Worm (Caenorhabditis elegans) whole organism, L1 larva: Measurements from ENCODE around the gene hlh-25.

Source experiments
- blmp-1 ChIP-seq: fragments of 150-350 bp; optimal IDR thresholded peaks from 2 replicates; lab custom pipeline; 2014; ENCODE audit warnings: missing biosample characterization, missing genetic modification characterization
- ceh-63 ChIP-seq: fragments of 200-800 bp; sonication (Bioruptor generic); optimal IDR thresholded peaks from 2 replicates; lab custom pipeline; 2018; ENCODE audit warnings: mild to moderate bottlenecking, missing genetic modification characterization, missing compliant biosample characterization
- ceh-8 ChIP-seq: fragments of 200-800 bp; sonication (Bioruptor generic); optimal IDR thresholded peaks from 2 replicates; lab custom pipeline; 2018; ENCODE audit warnings: mild to moderate bottlenecking, missing genetic modification characterization, moderate library complexity, missing compliant biosample characterization
- dsc-1 ChIP-seq: sonication (generic microtip); optimal IDR thresholded peaks from 2 replicates; lab custom pipeline; 2016; ENCODE audit warnings: mild to moderate bottlenecking, missing genetic modification characterization, missing compliant biosample characterization
- efl-1 ChIP-seq, 4 experiments: fragments of 150-350 bp; optimal IDR thresholded peaks in 3 of 4; peaks in 1 of 4; 1 replicate in 1 of 4; 2 replicates in 3 of 4; lab custom pipeline; 2014; ENCODE audit warnings: missing biosample characterization in 2 of 4, missing genetic modification characterization in 2 of 4, missing genetic modification reagents in 2 of 4
- egl-13 ChIP-seq: sonication (generic microtip); optimal IDR thresholded peaks from 2 replicates; lab custom pipeline; 2016; ENCODE audit warnings: missing genotype, missing genetic modification reagents, missing genetic modification characterization, missing compliant biosample characterization
- egl-27 ChIP-seq, 2 experiments: fragments of 150-350 bp in 1 of 2; sonication (generic microtip); optimal IDR thresholded peaks; 3 replicates each; lab custom pipeline; 2017 to 2018; ENCODE audit warnings: missing biosample characterization in 2 of 2, missing genetic modification characterization in 2 of 2, missing genetic modification reagents in 2 of 2
- elt-2 ChIP-seq: sonication (generic microtip); optimal IDR thresholded peaks from 2 replicates; lab custom pipeline; 2016; ENCODE audit warnings: missing genetic modification characterization, mild to moderate bottlenecking, inconsistent platforms, missing compliant biosample characterization, missing genetic modification reagents
- elt-3 ChIP-seq, 6 experiments: fragments of 150-350 bp in 1 of 6; sonication (generic microtip); optimal IDR thresholded peaks; 2 replicates each; lab custom pipeline; 2017 to 2018; ENCODE audit warnings: missing biosample characterization in 6 of 6, missing genetic modification characterization in 6 of 6, inconsistent platforms in 1 of 6
- grh-1 ChIP-seq: fragments of 200-800 bp; sonication (Bioruptor generic); IDR thresholded peaks from 2 replicates; pipeline ENCODE4 v1.3.6; 2022; ENCODE audit warnings: missing genetic modification reagents, missing genetic modification characterization, missing compliant biosample characterization
- lin-13 ChIP-seq: fragments of 150-350 bp; optimal IDR thresholded peaks from 2 replicates; lab custom pipeline; 2014; ENCODE audit warnings: missing biosample characterization, missing genetic modification reagents, missing genetic modification characterization
- lin-14 ChIP-seq: fragments of 200-800 bp; sonication (Bioruptor generic); optimal IDR thresholded peaks from 2 replicates; lab custom pipeline; 2018; ENCODE audit warnings: mild to moderate bottlenecking, missing genetic modification characterization, moderate library complexity, missing compliant biosample characterization
- lin-35 ChIP-seq, 2 experiments: fragments of 150-350 bp; optimal IDR thresholded peaks; 2 replicates each; lab custom pipeline; 2014; ENCODE audit warnings: missing biosample characterization in 2 of 2, missing genetic modification characterization in 2 of 2, missing genetic modification reagents in 2 of 2
- lsy-2 ChIP-seq, 2 experiments: fragments of 150-350 bp; optimal IDR thresholded peaks; 2 replicates each; lab custom pipeline; 2014; ENCODE audit warnings: missing biosample characterization in 2 of 2, missing genetic modification characterization in 2 of 2
- mab-9 ChIP-seq: fragments of 200-800 bp; sonication (Bioruptor generic); IDR thresholded peaks from 2 replicates; pipeline ENCODE4 v1.3.6; 2022; ENCODE audit warnings: missing genetic modification reagents, missing genetic modification characterization, missing compliant biosample characterization
- mef-2 ChIP-seq: fragments of 150-350 bp; optimal IDR thresholded peaks from 2 replicates; lab custom pipeline; 2014; ENCODE audit warnings: missing biosample characterization, missing genetic modification characterization
- nhr-19 ChIP-seq: fragments of 200-800 bp; sonication (Bioruptor generic); conservative IDR thresholded peaks from 2 replicates; pipeline ENCODE4 v1.3.6; 2022; ENCODE audit warnings: missing genetic modification characterization, missing compliant biosample characterization
- nhr-20 ChIP-seq: sonication (generic microtip); optimal IDR thresholded peaks from 2 replicates; lab custom pipeline; 2016; ENCODE audit warnings: mild to moderate bottlenecking, missing genetic modification characterization, missing compliant biosample characterization
- nhr-28 ChIP-seq: fragments of 150-350 bp; optimal IDR thresholded peaks from 2 replicates; lab custom pipeline; 2014; ENCODE audit warnings: missing biosample characterization, missing genetic modification characterization
- nhr-47 ChIP-seq: sonication (generic microtip); optimal IDR thresholded peaks from 2 replicates; lab custom pipeline; 2016; ENCODE audit warnings: mild to moderate bottlenecking, missing genetic modification characterization, moderate library complexity, missing compliant biosample characterization
- nhr-71 ChIP-seq: sonication (generic microtip); optimal IDR thresholded peaks from 2 replicates; lab custom pipeline; 2016; ENCODE audit warnings: mild to moderate bottlenecking, missing genetic modification characterization, moderate library complexity, missing compliant biosample characterization
- nhr-76 ChIP-seq: sonication (generic microtip); optimal IDR thresholded peaks from 2 replicates; lab custom pipeline; 2017; ENCODE audit warnings: missing biosample characterization, missing genetic modification characterization
- nhr-77 ChIP-seq: fragments of 150-350 bp; optimal IDR thresholded peaks from 2 replicates; lab custom pipeline; 2014; ENCODE audit warnings: missing biosample characterization, missing genetic modification characterization
- nhr-85 ChIP-seq: sonication (generic microtip); peaks from one replicate; lab custom pipeline; 2016; ENCODE audit warnings: missing genetic modification characterization, inconsistent platforms, missing compliant biosample characterization
- nhr-90 ChIP-seq: sonication (generic microtip); optimal IDR thresholded peaks from 2 replicates; lab custom pipeline; 2016; ENCODE audit warnings: mild to moderate bottlenecking, missing genetic modification characterization, missing compliant biosample characterization; ENCODE audit not compliant: poor library complexity
- pqm-1 ChIP-seq: sonication (generic microtip); optimal IDR thresholded peaks from 3 replicates; lab custom pipeline; 2017; ENCODE audit warnings: missing biosample characterization, missing genetic modification characterization
- rnt-1 ChIP-seq: sonication (generic microtip); optimal IDR thresholded peaks from 2 replicates; lab custom pipeline; 2016; ENCODE audit warnings: mild to moderate bottlenecking, missing genetic modification characterization, moderate library complexity, missing compliant biosample characterization
- skn-1 ChIP-seq: fragments of 150-350 bp; optimal IDR thresholded peaks from 2 replicates; lab custom pipeline; 2014; ENCODE audit warnings: missing biosample characterization, missing genetic modification characterization
- snu-23 ChIP-seq: sonication (generic microtip); optimal IDR thresholded peaks from 2 replicates; lab custom pipeline; 2016; ENCODE audit warnings: missing genetic modification characterization, missing compliant biosample characterization
- sox-4 ChIP-seq: sonication (generic microtip); optimal IDR thresholded peaks from 2 replicates; lab custom pipeline; 2016; ENCODE audit warnings: missing genetic modification characterization, missing compliant biosample characterization
- sptf-1 ChIP-seq: fragments of 150-350 bp; optimal IDR thresholded peaks from 2 replicates; lab custom pipeline; 2014; ENCODE audit warnings: missing biosample characterization, missing genetic modification characterization
- swsn-7 ChIP-seq: sonication (generic microtip); optimal IDR thresholded peaks from 2 replicates; lab custom pipeline; 2016; ENCODE audit warnings: missing genetic modification characterization, missing compliant biosample characterization
- tbx-2 ChIP-seq: sonication (generic microtip); optimal IDR thresholded peaks from 2 replicates; lab custom pipeline; 2016; ENCODE audit warnings: missing genetic modification characterization, missing compliant biosample characterization
- tlp-1 ChIP-seq: fragments of 150-350 bp; optimal IDR thresholded peaks from 2 replicates; lab custom pipeline; 2014; ENCODE audit warnings: missing biosample characterization, missing genetic modification characterization
- unc-130 ChIP-seq: fragments of 150-350 bp; optimal IDR thresholded peaks from 2 replicates; lab custom pipeline; 2017; ENCODE audit warnings: missing biosample characterization, missing genetic modification characterization, inconsistent platforms
- unc-30 ChIP-seq: sonication (generic microtip); optimal IDR thresholded peaks from 2 replicates; lab custom pipeline; 2017; ENCODE audit warnings: missing biosample characterization, missing genetic modification characterization
- unc-86 ChIP-seq: sonication (generic microtip); optimal IDR thresholded peaks from 2 replicates; lab custom pipeline; 2016; ENCODE audit warnings: missing genetic modification characterization, missing compliant biosample characterization
- vab-15 ChIP-seq: sonication (generic microtip); optimal IDR thresholded peaks from 2 replicates; lab custom pipeline; 2017; ENCODE audit warnings: missing genotype, mild to moderate bottlenecking, missing genetic modification characterization, missing compliant biosample characterization
- zag-1 ChIP-seq: fragments of 150-350 bp; optimal IDR thresholded peaks from 2 replicates; lab custom pipeline; 2014; ENCODE audit warnings: missing biosample characterization, missing genetic modification characterization
- ztf-4 ChIP-seq: fragments of 150-350 bp; optimal IDR thresholded peaks from 2 replicates; lab custom pipeline; 2014; ENCODE audit warnings: missing biosample characterization, missing genetic modification characterization

hlh-25 gene

DNA sequence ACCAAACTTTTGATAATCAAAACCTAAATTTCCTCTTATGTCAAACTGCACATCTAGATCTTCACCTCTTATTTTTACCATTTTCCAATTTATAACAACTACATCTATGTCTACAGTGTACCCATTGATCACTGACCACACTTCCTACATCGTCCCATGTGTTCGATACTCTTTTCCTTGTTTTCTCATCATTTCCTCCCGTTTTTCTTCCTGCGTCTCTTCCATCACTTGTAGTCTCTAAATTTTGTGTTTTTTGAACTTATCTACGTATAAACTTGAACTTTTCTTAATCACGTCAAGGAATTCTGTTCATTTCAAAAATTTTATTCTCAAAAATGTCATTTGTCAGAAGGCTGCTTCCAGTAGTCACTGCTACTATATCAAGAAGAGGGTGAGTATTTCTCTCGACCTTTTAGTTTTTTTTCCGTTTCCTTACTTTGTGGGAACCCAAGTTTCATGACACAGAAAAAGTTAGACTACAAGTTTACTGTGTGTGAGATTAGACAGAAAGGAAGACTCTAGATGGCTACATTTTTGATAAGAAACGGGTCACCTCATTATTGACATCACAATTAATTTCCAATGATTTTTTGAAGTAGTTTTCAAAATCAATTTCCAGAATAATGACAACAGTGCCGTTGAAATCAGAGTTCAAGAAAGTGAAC lies 37.2 kb downstream of the hlh-25 start:
- TF ChIP-seq swsn-7 (tag; lab: Kevin White, UChicago) (peak; percentile 10), sox-4 (no peak), tbx-2 (peak; percentile 53), egl-13 (tag; lab: Kevin White, UChicago) (no peak), nhr-28 (no peak), ceh-63 (no peak), lin-35 (GFP tag; optimal IDR thresholded peaks at IDR 0.05; lab: Kevin White, UChicago) (peak in 1 of 2 experiments; percentile 60), lin-13 (GFP tag; lab: Kevin White, UChicago) (peak; percentile 30), elt-3 (tag; optimal IDR thresholded peaks at IDR 0.05; lab: Kevin White, UChicago) (peak in 2 of 6 experiments; percentile 25 to 78), ceh-8 (no peak), skn-1 (tag; lab: Kevin White, UChicago) (peak; percentile 82), nhr-20 (tag; lab: Kevin White, UChicago) (peak; percentile 82), unc-30 (tag; lab: Kevin White, UChicago) (no peak), nhr-71 (tag; lab: Kevin White, UChicago) (peak; percentile 88), egl-27 (tag; optimal IDR thresholded peaks at IDR 0.05; lab: Kevin White, UChicago) (no peak), nhr-85 (tag; lab: Kevin White, UChicago) (peak; percentile 93), unc-130 (no peak), pqm-1 (no peak), nhr-47 (tag; lab: Kevin White, UChicago) (peak; percentile 45), nhr-90 (tag; lab: Kevin White, UChicago) (peak; percentile 63), nhr-19 (GFP tag; lab: Robert Waterston, UW) (peak; percentile 43), efl-1 (optimal IDR thresholded peaks at IDR 0.05; lab: Kevin White, UChicago) (no peak), efl-1 (GFP tag; optimal IDR thresholded peaks at IDR 0.05 in 1 of 2; lab: Kevin White, UChicago) (peak in 1 of 2 experiments; percentile 85), snu-23 (peak; percentile 81), dsc-1 (tag; lab: Kevin White, UChicago) (no peak), mef-2 (tag; lab: Kevin White, UChicago) (no peak), lin-14 (peak; percentile 70), mab-9 (GFP tag; lab: Robert Waterston, UW) (no peak), lsy-2 (tag; optimal IDR thresholded peaks at IDR 0.05; lab: Kevin White, UChicago) (peak in 1 of 2 experiments; percentile 40), rnt-1 (tag; lab: Kevin White, UChicago) (no peak), unc-86 (tag; lab: Kevin White, UChicago) (no peak), zag-1 (tag; lab: Kevin White, UChicago) (no peak), tlp-1 (tag; lab: Kevin White, UChicago) (no peak), ztf-4 (tag; lab: Kevin White, UChicago) (peak; percentile 58), blmp-1 (tag; lab: Kevin White, UChicago) (peak; percentile 13), grh-1 (GFP tag; lab: Robert Waterston, UW) (peak; percentile 34; the same call in 1 of the 2 replicates), elt-2 (tag; lab: Kevin White, UChicago) (peak; percentile 57)

DNA sequence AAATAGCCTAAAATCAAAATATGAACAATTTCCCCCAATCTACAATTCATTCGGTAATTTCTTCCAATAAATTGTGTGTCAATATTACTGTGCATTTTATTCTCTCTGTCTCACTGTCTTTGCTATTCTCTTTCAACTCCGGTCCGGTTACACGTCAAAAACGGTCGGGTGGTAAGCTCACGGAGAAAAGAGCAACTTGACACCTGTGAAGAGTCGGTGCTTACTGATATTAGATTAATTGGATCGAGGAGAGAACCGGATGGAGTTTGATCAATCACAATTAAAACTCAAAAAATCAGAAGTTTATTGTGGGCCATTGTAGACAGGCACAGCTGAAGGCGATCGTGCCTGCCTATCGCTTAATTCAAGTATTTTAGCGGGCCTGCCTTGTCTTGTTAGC lies 39.9 kb downstream of the hlh-25 start:
- TF ChIP-seq mef-2 (tag; lab: Kevin White, UChicago) (no peak), lin-35 (GFP tag; optimal IDR thresholded peaks at IDR 0.05; lab: Kevin White, UChicago) (no peak), elt-3 (tag; optimal IDR thresholded peaks at IDR 0.05; lab: Kevin White, UChicago) (no peak), elt-2 (tag; lab: Kevin White, UChicago) (peak; percentile 11), nhr-76 (no peak), vab-15 (tag; lab: Kevin White, UChicago) (no peak), nhr-71 (tag; lab: Kevin White, UChicago) (peak; percentile 16), nhr-85 (tag; lab: Kevin White, UChicago) (no peak), nhr-20 (tag; lab: Kevin White, UChicago) (peak; percentile 3), nhr-77 (tag; lab: Kevin White, UChicago) (no peak), sptf-1 (tag; lab: Kevin White, UChicago) (no peak)
